Worm (Caenorhabditis elegans): ENCODE data around the gene oac-49.

The oac-49 gene

ce11 chrV:19205450-19205849 is 12.3 kb upstream of the oac-49 start (continued):
- peak; percentile 35 for TF ChIP-seq mes-2 (tag; optimal IDR thresholded peaks at IDR 0.05; ENCODE audit: poor library complexity, severe bottlenecking)
- TF ChIP-seq vab-7 (GFP tag; IDR thresholded peaks at IDR 0.05): no peak
- TF ChIP-seq ceh-28 (tag; optimal IDR thresholded peaks at IDR 0.05): no peak

- peak; percentile 59 for TF ChIP-seq nhr-28 (tag; optimal IDR thresholded peaks at IDR 0.05)
- TF ChIP-seq ama-1 (optimal IDR thresholded peaks at IDR 0.05): no peak
- no peak for TF ChIP-seq fos-1 (tag; optimal IDR thresholded peaks at IDR 0.05)
- TF ChIP-seq saeg-2 (GFP tag; IDR thresholded peaks at IDR 0.05): no peak
- no peak for TF ChIP-seq ztf-11 (tag; optimal IDR thresholded peaks at IDR 0.05)
- TF ChIP-seq daf-12 (tag; optimal IDR thresholded peaks at IDR 0.05): no peak
- no peak for TF ChIP-seq attf-4 (tag; optimal IDR thresholded peaks at IDR 0.05)
- TF ChIP-seq pqm-1 (tag; optimal IDR thresholded peaks at IDR 0.05): peak; percentile 78
- no peak for TF ChIP-seq set-16 (GFP tag; IDR thresholded peaks at IDR 0.05)
- no peak for TF ChIP-seq dpl-1 (GFP tag; optimal IDR thresholded peaks at IDR 0.05)
- TF ChIP-seq daf-8 (GFP tag; IDR thresholded peaks at IDR 0.05): no peak
- TF ChIP-seq T26A8.4 (GFP tag; IDR thresholded peaks at IDR 0.05): no peak
- TF ChIP-seq aha-1 (tag): no peak
- no peak for TF ChIP-seq nhr-48 (tag; optimal IDR thresholded peaks at IDR 0.05)
- TF ChIP-seq nhr-11 (tag; optimal IDR thresholded peaks at IDR 0.05): no peak
- TF ChIP-seq mes-2 (tag; optimal IDR thresholded peaks at IDR 0.05; ENCODE audit: poor library complexity, severe bottlenecking): no peak
- no peak for TF ChIP-seq F10B5.3 (tag; optimal IDR thresholded peaks at IDR 0.05)
- no peak for TF ChIP-seq nhr-25 (tag; optimal IDR thresholded peaks at IDR 0.05; ENCODE audit: borderline replicate concordance, insufficient read depth)
- no peak for TF ChIP-seq spr-1 (tag; optimal IDR thresholded peaks at IDR 0.05)
- no peak for TF ChIP-seq Y105C5A.15 (GFP tag; IDR thresholded peaks at IDR 0.05)
- no peak for TF ChIP-seq ceh-62 (tag; optimal IDR thresholded peaks at IDR 0.05)
- TF ChIP-seq egl-27 (tag; optimal IDR thresholded peaks at IDR 0.05): no peak
- TF ChIP-seq snpc-1.2 (GFP tag; IDR thresholded peaks at IDR 0.05): no peak
- no peak for TF ChIP-seq lir-3 (tag; optimal IDR thresholded peaks at IDR 0.05)
- TF ChIP-seq zag-1 (tag; optimal IDR thresholded peaks at IDR 0.05): no peak
- no peak for TF ChIP-seq lin-29 (GFP tag; IDR thresholded peaks at IDR 0.05)
- TF ChIP-seq ceh-82 (tag; optimal IDR thresholded peaks at IDR 0.05): no peak
- TF ChIP-seq daf-16 (GFP tag; optimal IDR thresholded peaks at IDR 0.05): no peak
- TF ChIP-seq daf-16 (tag; optimal IDR thresholded peaks at IDR 0.05): peak; percentile 75
- TF ChIP-seq rbr-2 (tag; optimal IDR thresholded peaks at IDR 0.05): no peak
- no peak for TF ChIP-seq ces-1 (GFP tag; optimal IDR thresholded peaks at IDR 0.05)
- no peak for TF ChIP-seq nhr-6 (tag; optimal IDR thresholded peaks at IDR 0.05)
- peak; percentile 9 for TF ChIP-seq nhr-102 (tag; optimal IDR thresholded peaks at IDR 0.05)
- TF ChIP-seq nhr-237 (tag; optimal IDR thresholded peaks at IDR 0.05): no peak
- no peak for TF ChIP-seq daf-19 (GFP tag; conservative IDR thresholded peaks at IDR 0.05)
- TF ChIP-seq dve-1 (tag; optimal IDR thresholded peaks at IDR 0.05; ENCODE audit: insufficient read depth): peak; percentile 66
- no peak for TF ChIP-seq tra-1 (GFP tag; IDR thresholded peaks at IDR 0.05)
- TF ChIP-seq lin-39 (tag; optimal IDR thresholded peaks at IDR 0.05): no peak
- no peak for TF ChIP-seq skn-1 (tag; optimal IDR thresholded peaks at IDR 0.05)
- no peak for TF ChIP-seq D1046.2 (GFP tag; IDR thresholded peaks at IDR 0.05)
- no peak for TF ChIP-seq nhr-76 (tag; optimal IDR thresholded peaks at IDR 0.05)
- peak; percentile 6 for TF ChIP-seq mxl-3 (GFP tag; optimal IDR thresholded peaks at IDR 0.05)
- no peak for TF ChIP-seq madf-5 (GFP tag; IDR thresholded peaks at IDR 0.05)
- TF ChIP-seq zfp-2 (tag; optimal IDR thresholded peaks at IDR 0.05): no peak
- TF ChIP-seq spr-3 (GFP tag; optimal IDR thresholded peaks at IDR 0.05): no peak
- no peak for TF ChIP-seq hif-1 (tag; optimal IDR thresholded peaks at IDR 0.05)
- TF ChIP-seq mep-1 (tag; optimal IDR thresholded peaks at IDR 0.05): no peak
- peak in 1 of 2 experiments; percentile 13 for TF ChIP-seq mdl-1 (tag; optimal IDR thresholded peaks at IDR 0.05)
- TF ChIP-seq hlh-11 (tag; optimal IDR thresholded peaks at IDR 0.05): peak; percentile 70
- TF ChIP-seq fkh-10 (GFP tag; optimal IDR thresholded peaks at IDR 0.05): no peak
Observed at ce11 chrV:19206911-19207310, 10.9 kb upstream of the oac-49 start.
